Worm (Caenorhabditis elegans) whole organism, young adult: Measurements from ENCODE around the gene efa-6.

Source experiments
- B0035.1 ChIP-seq: sonication (generic microtip); optimal IDR thresholded peaks from 2 replicates; lab custom pipeline; 2016; ENCODE audit warnings: missing genetic modification characterization, mild to moderate bottlenecking, missing compliant biosample characterization, missing genotype, missing genetic modification reagents
- B0336.3 ChIP-seq: fragments of 200-800 bp; sonication (Bioruptor generic); IDR thresholded peaks from 2 replicates; pipeline ENCODE4 v1.3.6; 2022; ENCODE audit warnings: missing genetic modification characterization, missing compliant biosample characterization
- D2030.7 ChIP-seq: fragments of 200-800 bp; sonication (Bioruptor generic); IDR thresholded peaks from 2 replicates; pipeline ENCODE4 v1.3.6; 2022; ENCODE audit warnings: missing genetic modification reagents, missing genetic modification characterization, missing compliant biosample characterization
- F22D6.2 ChIP-seq: sonication (generic microtip); optimal IDR thresholded peaks from 2 replicates; lab custom pipeline; 2016; ENCODE audit warnings: mild to moderate bottlenecking, missing genetic modification characterization, missing compliant biosample characterization
- F23B12.7 ChIP-seq: sonication (generic microtip); optimal IDR thresholded peaks from 2 replicates; lab custom pipeline; 2017; ENCODE audit warnings: missing genetic modification characterization, mild to moderate bottlenecking, missing compliant biosample characterization, antibody characterized with exemption, moderate library complexity; ENCODE audit not compliant: insufficient read depth
- F33H1.4 ChIP-seq: fragments of 200-800 bp; sonication (Bioruptor generic); IDR thresholded peaks from 2 replicates; pipeline ENCODE4 v1.3.6; 2022; ENCODE audit warnings: missing genetic modification reagents, missing genetic modification characterization, missing compliant biosample characterization
- F39B2.1 ChIP-seq: fragments of 200-800 bp; sonication (Bioruptor generic); IDR thresholded peaks from 2 replicates; pipeline ENCODE4 v1.3.6; 2022; ENCODE audit warnings: missing genetic modification reagents, missing genetic modification characterization, missing compliant biosample characterization
- F55B11.4 ChIP-seq: sonication (generic microtip); optimal IDR thresholded peaks from 2 replicates; lab custom pipeline; 2016; ENCODE audit warnings: missing compliant biosample characterization, missing genetic modification characterization, borderline replicate concordance; ENCODE audit not compliant: insufficient read depth
- K11D2.4 ChIP-seq: fragments of 200-800 bp; sonication (Bioruptor generic); IDR thresholded peaks from 2 replicates; pipeline ENCODE4 v1.3.6; 2022; ENCODE audit warnings: missing genetic modification reagents, missing genetic modification characterization, missing compliant biosample characterization
- Y56A3A.18 ChIP-seq: fragments of 200-800 bp; sonication (Bioruptor generic); IDR thresholded peaks from 2 replicates; pipeline ENCODE4 v1.3.6; 2022; ENCODE audit warnings: missing genetic modification reagents, missing genetic modification characterization, missing compliant biosample characterization
- Y67H2A.10 ChIP-seq: fragments of 200-800 bp; sonication (Bioruptor generic); conservative IDR thresholded peaks from 2 replicates; pipeline ENCODE4 v1.3.6; 2022; ENCODE audit warnings: missing genetic modification reagents, missing genetic modification characterization, missing compliant biosample characterization
- Y79H2A.3 ChIP-seq: fragments of 200-800 bp; sonication (Bioruptor generic); conservative IDR thresholded peaks from 2 replicates; pipeline ENCODE4 v1.3.6; 2022; ENCODE audit warnings: missing genetic modification reagents, missing genetic modification characterization, missing compliant biosample characterization
- ama-1 ChIP-seq, 3 experiments: fragments of 150-350 bp in 1 of 3; sonication (generic microtip) in 2 of 3; optimal IDR thresholded peaks; 2 replicates each; lab custom pipeline; 2014 to 2018; ENCODE audit warnings: missing biosample characterization in 2 of 3, missing genetic modification characterization in 2 of 3, missing genetic modification reagents in 2 of 3
- atf-7 ChIP-seq: sonication (generic microtip); optimal IDR thresholded peaks from 2 replicates; lab custom pipeline; 2017; ENCODE audit warnings: mild to moderate bottlenecking, missing genetic modification characterization, missing compliant biosample characterization
- attf-6 ChIP-seq: fragments of 200-800 bp; sonication (Bioruptor generic); IDR thresholded peaks from 2 replicates; pipeline ENCODE4 v1.3.6; 2022; ENCODE audit warnings: missing genetic modification reagents, missing genetic modification characterization, missing compliant biosample characterization
- cebp-2 ChIP-seq: fragments of 200-800 bp; sonication (Bioruptor generic); IDR thresholded peaks from 2 replicates; pipeline ENCODE4 v1.3.6; 2022; ENCODE audit warnings: missing genetic modification characterization, missing compliant biosample characterization
- ceh-79 ChIP-seq: sonication (generic microtip); optimal IDR thresholded peaks from 2 replicates; lab custom pipeline; 2017; ENCODE audit warnings: mild to moderate bottlenecking, missing genetic modification characterization, missing compliant biosample characterization
- ceh-91 ChIP-seq: fragments of 200-800 bp; sonication (Bioruptor generic); IDR thresholded peaks from 2 replicates; pipeline ENCODE4 v1.3.6; 2022; ENCODE audit warnings: missing genetic modification reagents, missing genetic modification characterization, missing compliant biosample characterization
- chd-7 ChIP-seq: sonication (generic microtip); optimal IDR thresholded peaks from 2 replicates; lab custom pipeline; 2016; ENCODE audit warnings: mild to moderate bottlenecking, missing genetic modification characterization, moderate library complexity, missing compliant biosample characterization
- dox-1 ChIP-seq: fragments of 200-800 bp; sonication (Bioruptor generic); IDR thresholded peaks from 2 replicates; pipeline ENCODE4 v1.3.6; 2022; ENCODE audit warnings: missing genetic modification reagents, missing genetic modification characterization, missing compliant biosample characterization
- dpff-1 ChIP-seq: sonication (generic microtip); optimal IDR thresholded peaks from 2 replicates; lab custom pipeline; 2017; ENCODE audit warnings: mild to moderate bottlenecking, missing genetic modification characterization, missing compliant biosample characterization
- dpl-1 ChIP-seq: fragments of 150-350 bp; optimal IDR thresholded peaks from 2 replicates; lab custom pipeline; 2014; ENCODE audit warnings: missing biosample characterization, missing genetic modification reagents, missing genetic modification characterization
- egrh-3 ChIP-seq: fragments of 200-800 bp; sonication (Bioruptor generic); IDR thresholded peaks from 2 replicates; pipeline ENCODE4 v1.3.6; 2022; ENCODE audit warnings: missing genetic modification reagents, missing genetic modification characterization, missing compliant biosample characterization
- fkh-3 ChIP-seq: sonication (generic microtip); optimal IDR thresholded peaks from 2 replicates; lab custom pipeline; 2016; ENCODE audit warnings: mild to moderate bottlenecking, missing genetic modification characterization, missing compliant biosample characterization
- gei-17 ChIP-seq: fragments of 200-800 bp; sonication (Bioruptor generic); optimal IDR thresholded peaks from 2 replicates; lab custom pipeline; 2018; ENCODE audit warnings: mild to moderate bottlenecking, missing genetic modification characterization, missing compliant biosample characterization
- hlh-26 ChIP-seq: fragments of 200-800 bp; sonication (Bioruptor generic); conservative IDR thresholded peaks from 2 replicates; pipeline ENCODE4 v1.3.6; 2022; ENCODE audit warnings: missing genetic modification reagents, missing genetic modification characterization, missing compliant biosample characterization
- hmg-1.2 ChIP-seq: fragments of 200-800 bp; sonication (Bioruptor generic); IDR thresholded peaks from 2 replicates; pipeline ENCODE4 v1.3.6; 2022; ENCODE audit warnings: missing genetic modification reagents, missing genetic modification characterization, missing compliant biosample characterization
- hmg-20 ChIP-seq: fragments of 200-800 bp; sonication (Bioruptor generic); IDR thresholded peaks from 2 replicates; pipeline ENCODE4 v1.3.6; 2022; ENCODE audit warnings: missing genetic modification reagents, missing genetic modification characterization, missing compliant biosample characterization
- hrde-1 ChIP-seq: sonication (generic microtip); optimal IDR thresholded peaks from 2 replicates; lab custom pipeline; 2016; ENCODE audit warnings: missing genetic modification characterization, mild to moderate bottlenecking, missing compliant biosample characterization, moderate library complexity, missing genotype, missing genetic modification reagents, borderline replicate concordance
- hsf-1 ChIP-seq: fragments of 200-800 bp; sonication (Bioruptor generic); IDR thresholded peaks from 2 replicates; pipeline ENCODE4 v1.3.6; 2022; ENCODE audit warnings: missing genetic modification reagents, missing genetic modification characterization, missing compliant biosample characterization
- let-526 ChIP-seq: fragments of 200-800 bp; sonication (Bioruptor generic); IDR thresholded peaks from 2 replicates; pipeline ENCODE4 v1.3.6; 2022; ENCODE audit warnings: missing genetic modification reagents, missing genetic modification characterization, missing compliant biosample characterization
- let-607 ChIP-seq, 2 experiments: fragments of 200-800 bp in 1 of 2; sonication (Bioruptor generic) in 1 of 2; sonication (generic microtip) in 1 of 2; optimal IDR thresholded peaks; 2 replicates each; lab custom pipeline; 2016 to 2018; ENCODE audit warnings: mild to moderate bottlenecking in 2 of 2, missing compliant biosample characterization in 2 of 2, missing genetic modification characterization in 2 of 2, moderate library complexity in 2 of 2, missing genotype in 1 of 2
- lin-35 ChIP-seq, 3 experiments: fragments of 150-350 bp in 2 of 3; sonication (generic microtip) in 1 of 3; optimal IDR thresholded peaks; 2 replicates each; lab custom pipeline; 2014 to 2018; ENCODE audit warnings: missing biosample characterization in 3 of 3, missing genetic modification characterization in 3 of 3, missing genetic modification reagents in 3 of 3
- lir-1 ChIP-seq: fragments of 200-800 bp; sonication (Bioruptor generic); conservative IDR thresholded peaks from 2 replicates; pipeline ENCODE4 v1.3.6; 2022; ENCODE audit warnings: missing genetic modification reagents, missing genetic modification characterization, missing compliant biosample characterization
- lsl-1 ChIP-seq: fragments of 200-800 bp; sonication (Bioruptor generic); optimal IDR thresholded peaks from 2 replicates; lab custom pipeline; 2018; ENCODE audit warnings: mild to moderate bottlenecking, missing genetic modification characterization, moderate library complexity, missing compliant biosample characterization
- lsy-27 ChIP-seq: sonication (generic microtip); optimal IDR thresholded peaks from 2 replicates; lab custom pipeline; 2017; ENCODE audit warnings: missing genetic modification characterization, mild to moderate bottlenecking, missing compliant biosample characterization, antibody characterized with exemption, missing genotype, borderline replicate concordance; ENCODE audit not compliant: insufficient read depth
- nfya-2 ChIP-seq: fragments of 200-800 bp; sonication (Bioruptor generic); IDR thresholded peaks from 2 replicates; pipeline ENCODE4 v1.3.6; 2022; ENCODE audit warnings: missing genetic modification reagents, missing genetic modification characterization, missing compliant biosample characterization
- nhr-120 ChIP-seq: fragments of 200-800 bp; sonication (Bioruptor generic); IDR thresholded peaks from 2 replicates; pipeline ENCODE4 v1.3.6; 2022; ENCODE audit warnings: missing genetic modification characterization, missing compliant biosample characterization
- pha-4 ChIP-seq: fragments of 150-350 bp; sonication (generic microtip); optimal IDR thresholded peaks from 2 replicates; lab custom pipeline; 2014; ENCODE audit warnings: missing biosample characterization, missing genetic modification reagents, missing genetic modification characterization
- rpc-1 ChIP-seq, 2 experiments: fragments of 150-350 bp in 1 of 2; sonication (generic microtip) in 1 of 2; optimal IDR thresholded peaks; 2 replicates each; lab custom pipeline; 2014 to 2018; ENCODE audit warnings: missing biosample characterization in 1 of 2, missing genetic modification characterization in 1 of 2, missing genetic modification reagents in 1 of 2, missing genotype in 1 of 2
- sptf-2 ChIP-seq: fragments of 200-800 bp; sonication (Bioruptor generic); optimal IDR thresholded peaks from 2 replicates; lab custom pipeline; 2018; ENCODE audit warnings: mild to moderate bottlenecking, missing genetic modification characterization, missing compliant biosample characterization
- unc-130 ChIP-seq: sonication (generic microtip); optimal IDR thresholded peaks from 2 replicates; lab custom pipeline; 2016; ENCODE audit warnings: missing genetic modification reagents, missing genetic modification characterization, missing compliant biosample characterization
- unc-62 ChIP-seq: fragments of 150-350 bp; optimal IDR thresholded peaks from 2 replicates; lab custom pipeline; 2014; ENCODE audit warnings: missing biosample characterization, missing genetic modification reagents, missing genetic modification characterization
- ztf-22 ChIP-seq: fragments of 200-800 bp; sonication (Bioruptor generic); optimal IDR thresholded peaks from 2 replicates; lab custom pipeline; 2018; ENCODE audit warnings: mild to moderate bottlenecking, missing genetic modification characterization, moderate library complexity, missing compliant biosample characterization
- ztf-26 ChIP-seq: sonication (generic microtip); optimal IDR thresholded peaks from 2 replicates; lab custom pipeline; 2017; ENCODE audit warnings: missing genetic modification characterization, missing compliant biosample characterization
- ztf-3 ChIP-seq: fragments of 200-800 bp; sonication (Bioruptor generic); optimal IDR thresholded peaks from 2 replicates; lab custom pipeline; 2018; ENCODE audit warnings: mild to moderate bottlenecking, missing genetic modification characterization, missing compliant biosample characterization

Gene efa-6

DNA sequence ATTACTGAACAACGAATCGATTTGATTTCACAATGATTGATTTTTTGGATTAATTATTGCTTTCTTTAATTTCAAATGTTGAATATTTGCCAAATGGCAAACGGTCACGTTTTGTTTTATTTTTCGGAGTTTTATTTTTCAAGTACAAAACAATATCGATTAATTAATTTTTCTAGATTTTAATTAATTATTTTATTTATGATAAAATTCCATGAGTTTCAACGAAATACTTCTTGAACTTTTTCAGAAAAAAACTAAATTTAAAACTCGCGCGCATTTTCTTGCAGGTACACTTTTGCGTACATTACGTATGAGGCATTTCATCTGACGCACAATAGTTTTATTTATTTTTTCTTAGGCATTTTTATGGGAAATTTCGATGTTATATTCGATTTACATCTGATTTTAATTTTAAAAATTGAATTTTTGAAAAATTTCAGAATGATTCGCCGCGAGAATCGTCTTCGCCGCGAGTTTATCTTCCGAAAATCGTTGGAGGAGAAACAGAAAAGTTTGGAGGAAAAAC, 55.5 kb downstream of the efa-6 start, which contains the start of the genes ZK795.2 and ZK795.3 (continued):
- TF ChIP-seq dpff-1 (tag; lab: Kevin White, UChicago), result no peak
- TF ChIP-seq F22D6.2, result no peak
- TF ChIP-seq rpc-1 (optimal IDR thresholded peaks at IDR 0.05; lab: Kevin White, UChicago), result no peak
- no peak for TF ChIP-seq rpc-1 (tag; optimal IDR thresholded peaks at IDR 0.05; lab: Kevin White, UChicago)
- peak; percentile 35 for TF ChIP-seq F23B12.7 (tag; lab: Kevin White, UChicago)
- TF ChIP-seq let-607 (tag; optimal IDR thresholded peaks at IDR 0.05; lab: Kevin White, UChicago), result no peak
- TF ChIP-seq D2030.7, result peak; percentile 31; the same call in 1 of the 2 replicates
- TF ChIP-seq cebp-2 (GFP tag; lab: Robert Waterston, UW), result no peak
- TF ChIP-seq B0336.3 (GFP tag; lab: Robert Waterston, UW), result no peak
- TF ChIP-seq nhr-120 (GFP tag; lab: Robert Waterston, UW), result no peak
- TF ChIP-seq dox-1, result no peak
- no peak for TF ChIP-seq ztf-3 (GFP tag; lab: Kevin White, UChicago)
- TF ChIP-seq dpl-1, result peak; percentile 86
- TF ChIP-seq chd-7 (tag; lab: Kevin White, UChicago), result no peak
- no peak for TF ChIP-seq Y67H2A.10 (GFP tag; lab: Robert Waterston, UW)
- TF ChIP-seq lsy-27, result no peak
- TF ChIP-seq hmg-20 (GFP tag; lab: Robert Waterston, UW), result no peak
- TF ChIP-seq ztf-26, result no peak
- no peak for TF ChIP-seq K11D2.4
- no peak for TF ChIP-seq nfya-2 (GFP tag; lab: Robert Waterston, UW)
- TF ChIP-seq egrh-3 (GFP tag; lab: Robert Waterston, UW), result no peak
- TF ChIP-seq lir-1, result no peak
- no peak for TF ChIP-seq attf-6 (GFP tag; lab: Robert Waterston, UW)
- no peak for TF ChIP-seq unc-130 (GFP tag; lab: Kevin White, UChicago)
- TF ChIP-seq unc-62 (GFP tag; lab: Kevin White, UChicago), result no peak
- no peak for TF ChIP-seq Y56A3A.18 (GFP tag; lab: Robert Waterston, UW)
- TF ChIP-seq ceh-79 (tag; lab: Kevin White, UChicago), result no peak
- TF ChIP-seq lsl-1 (GFP tag; lab: Kevin White, UChicago), result peak; percentile 21
- no peak for TF ChIP-seq hlh-26 (GFP tag; lab: Robert Waterston, UW)
- TF ChIP-seq B0035.1 (tag; lab: Kevin White, UChicago), result no peak
- TF ChIP-seq ztf-22 (GFP tag; lab: Kevin White, UChicago), result no peak
- TF ChIP-seq lin-35 (GFP tag; optimal IDR thresholded peaks at IDR 0.05; lab: Kevin White, UChicago), result peak; percentile 71 to 95 (median 76)
- no peak for TF ChIP-seq let-526 (GFP tag; lab: Robert Waterston, UW)
- TF ChIP-seq atf-7 (tag; lab: Kevin White, UChicago), result no peak
- TF ChIP-seq fkh-3 (tag; lab: Kevin White, UChicago), result no peak
- TF ChIP-seq pha-4 (tag; lab: Kevin White, UChicago), result no peak
- TF ChIP-seq ama-1 (optimal IDR thresholded peaks at IDR 0.05; lab: Kevin White, UChicago), result no peak
- no peak for TF ChIP-seq ama-1 (GFP tag; optimal IDR thresholded peaks at IDR 0.05; lab: Kevin White, UChicago)
- no peak for TF ChIP-seq F39B2.1 (GFP tag; lab: Robert Waterston, UW)
- TF ChIP-seq hrde-1 (tag; lab: Kevin White, UChicago), result no peak
- no peak for TF ChIP-seq Y79H2A.3 (GFP tag; lab: Robert Waterston, UW)
- peak; percentile 51 for TF ChIP-seq F33H1.4
- no peak for TF ChIP-seq F55B11.4
- TF ChIP-seq gei-17 (GFP tag; lab: Kevin White, UChicago), result no peak
- no peak for TF ChIP-seq sptf-2 (GFP tag; lab: Kevin White, UChicago)
- no peak for TF ChIP-seq hsf-1
- peak; percentile 24; the same call in 1 of the 2 replicates for TF ChIP-seq hmg-1.2 (GFP tag; lab: Robert Waterston, UW)
- no peak for TF ChIP-seq ceh-91 (GFP tag; lab: Robert Waterston, UW)
